Worm (Caenorhabditis elegans): ENCODE measurements around the gene Y50E8A.11.

- TF ChIP-seq nhr-28 (tag; optimal IDR thresholded peaks at IDR 0.05) (no peak), hlh-1 (tag; optimal IDR thresholded peaks at IDR 0.05) (no peak), ceh-43 (GFP tag; optimal IDR thresholded peaks at IDR 0.05) (no peak), unc-39 (tag; optimal IDR thresholded peaks at IDR 0.05) (no peak), unc-62 (GFP tag; optimal IDR thresholded peaks at IDR 0.05) (no peak), nhr-237 (tag; optimal IDR thresholded peaks at IDR 0.05) (no peak), pha-4 (tag; optimal IDR thresholded peaks at IDR 0.05) (no peak), elt-3 (tag; optimal IDR thresholded peaks at IDR 0.05) (no peak), tbx-8 (GFP tag; optimal IDR thresholded peaks at IDR 0.05) (no peak), nhr-2 (tag; optimal IDR thresholded peaks at IDR 0.05) (no peak), nhr-12 (tag; optimal IDR thresholded peaks at IDR 0.05) (no peak), ces-1 (GFP tag; optimal IDR thresholded peaks at IDR 0.05) (no peak)
Measured at ce11 chrV:14736851-14737250, 44.4 kb upstream of the Y50E8A.11 start, which contains the start of gene Y50E8A.5.

Measured in whole organism, mixed stage, embryonic.